Worm (Caenorhabditis elegans) whole organism, L2 larva: ENCODE results near the gene fbl-1.

Experiments
- C34F6.9 ChIP-seq: fragments of 150-350 bp; optimal IDR thresholded peaks from 2 replicates; lab custom pipeline; 2014; ENCODE audit warnings: missing biosample characterization, missing genetic modification characterization
- F13H6.1 ChIP-seq: sonication (generic microtip); optimal IDR thresholded peaks from 2 replicates; lab custom pipeline; 2016; ENCODE audit warnings: missing genetic modification characterization, missing compliant biosample characterization
- ZK546.5 ChIP-seq: sonication (generic microtip); optimal IDR thresholded peaks from 2 replicates; lab custom pipeline; 2017; ENCODE audit warnings: missing biosample characterization, missing genetic modification characterization
- alr-1 ChIP-seq: fragments of 150-350 bp; optimal IDR thresholded peaks from 2 replicates; lab custom pipeline; 2014; ENCODE audit warnings: missing biosample characterization, missing genetic modification characterization
- aly-2 ChIP-seq: fragments of 150-350 bp; optimal IDR thresholded peaks from 2 replicates; lab custom pipeline; 2014; ENCODE audit warnings: missing biosample characterization, missing genetic modification characterization
- ama-1 ChIP-seq: fragments of 150-350 bp; optimal IDR thresholded peaks from 2 replicates; lab custom pipeline; 2018; ENCODE audit warnings: inconsistent platforms
- blmp-1 ChIP-seq: sonication (generic microtip); optimal IDR thresholded peaks from 2 replicates; lab custom pipeline; 2017; ENCODE audit warnings: missing genetic modification characterization, mild to moderate bottlenecking, missing compliant biosample characterization, antibody characterized with exemption, moderate library complexity; ENCODE audit not compliant: insufficient read depth
- ceh-16 ChIP-seq: fragments of 150-350 bp; optimal IDR thresholded peaks from 2 replicates; lab custom pipeline; 2014; ENCODE audit warnings: missing biosample characterization, missing genetic modification characterization
- elt-1 ChIP-seq: fragments of 150-350 bp; optimal IDR thresholded peaks from 2 replicates; lab custom pipeline; 2014; ENCODE audit warnings: missing biosample characterization, missing genetic modification characterization
- fos-1 ChIP-seq: fragments of 150-350 bp; optimal IDR thresholded peaks from 2 replicates; lab custom pipeline; 2014; ENCODE audit warnings: missing biosample characterization, missing genetic modification characterization
- gmeb-1 ChIP-seq: fragments of 150-350 bp; optimal IDR thresholded peaks from 2 replicates; lab custom pipeline; 2014; ENCODE audit warnings: missing biosample characterization, missing genetic modification characterization
- lin-11 ChIP-seq: fragments of 150-350 bp; sonication (generic microtip); optimal IDR thresholded peaks from 2 replicates; lab custom pipeline; 2014; ENCODE audit warnings: missing biosample characterization, missing genetic modification characterization, inconsistent platforms, mixed read lengths
- lin-39 ChIP-seq: fragments of 150-350 bp; optimal IDR thresholded peaks from 2 replicates; lab custom pipeline; 2014; ENCODE audit warnings: missing biosample characterization, missing genetic modification reagents, missing genetic modification characterization
- mab-5 ChIP-seq: fragments of 150-350 bp; optimal IDR thresholded peaks from 2 replicates; lab custom pipeline; 2014; ENCODE audit warnings: missing biosample characterization, missing genetic modification characterization
- mbf-1 ChIP-seq: sonication (generic microtip); optimal IDR thresholded peaks from 2 replicates; lab custom pipeline; 2017; ENCODE audit warnings: missing biosample characterization, missing genetic modification characterization
- mdl-1 ChIP-seq, 2 experiments: fragments of 150-350 bp in 1 of 2; sonication (generic microtip) in 1 of 2; optimal IDR thresholded peaks; 2 replicates each; lab custom pipeline; 2017; ENCODE audit warnings: missing biosample characterization in 2 of 2, missing genetic modification characterization in 2 of 2
- nhr-12 ChIP-seq: fragments of 150-350 bp; optimal IDR thresholded peaks from 2 replicates; lab custom pipeline; 2014; ENCODE audit warnings: missing biosample characterization, missing genetic modification characterization
- nhr-129 ChIP-seq: fragments of 150-350 bp; optimal IDR thresholded peaks from 2 replicates; lab custom pipeline; 2014; ENCODE audit warnings: missing biosample characterization, missing genetic modification characterization
- nhr-21 ChIP-seq: fragments of 150-350 bp; optimal IDR thresholded peaks from 2 replicates; lab custom pipeline; 2014; ENCODE audit warnings: missing biosample characterization, missing genetic modification characterization
- nhr-23 ChIP-seq: fragments of 150-350 bp; optimal IDR thresholded peaks from 2 replicates; lab custom pipeline; 2014; ENCODE audit warnings: missing biosample characterization, missing genetic modification reagents, missing genetic modification characterization
- nhr-25 ChIP-seq: fragments of 150-350 bp; sonication (generic microtip); optimal IDR thresholded peaks from 3 replicates; lab custom pipeline; 2014; ENCODE audit warnings: missing biosample characterization, missing genetic modification characterization
- nhr-6 ChIP-seq: fragments of 150-350 bp; optimal IDR thresholded peaks from 2 replicates; lab custom pipeline; 2014; ENCODE audit warnings: missing biosample characterization, missing genetic modification characterization
- nhr-77 ChIP-seq: fragments of 150-350 bp; optimal IDR thresholded peaks from 2 replicates; lab custom pipeline; 2014; ENCODE audit warnings: missing biosample characterization, missing genetic modification characterization
- peb-1 ChIP-seq: fragments of 150-350 bp; optimal IDR thresholded peaks from 2 replicates; lab custom pipeline; 2014; ENCODE audit warnings: missing biosample characterization, missing genetic modification characterization
- skn-1 ChIP-seq: sonication (generic microtip); optimal IDR thresholded peaks from 2 replicates; lab custom pipeline; 2017; ENCODE audit warnings: missing biosample characterization, missing genetic modification characterization
- sma-9 ChIP-seq, 2 experiments: fragments of 150-350 bp in 1 of 2; sonication (generic microtip) in 1 of 2; optimal IDR thresholded peaks; 2 replicates each; lab custom pipeline; 2014 to 2016; ENCODE audit warnings: missing genetic modification characterization in 2 of 2, mild to moderate bottlenecking in 1 of 2, missing biosample characterization in 1 of 2, missing compliant biosample characterization in 1 of 2, missing genetic modification reagents in 1 of 2, moderate library complexity in 1 of 2
- unc-39 ChIP-seq: fragments of 150-350 bp; optimal IDR thresholded peaks from 2 replicates; lab custom pipeline; 2014; ENCODE audit warnings: missing biosample characterization, missing genetic modification characterization
- zag-1 ChIP-seq: fragments of 150-350 bp; optimal IDR thresholded peaks from 2 replicates; lab custom pipeline; 2014; ENCODE audit warnings: missing biosample characterization, missing genetic modification characterization
- ztf-11 ChIP-seq: sonication (generic microtip); optimal IDR thresholded peaks from 2 replicates; lab custom pipeline; 2017; ENCODE audit warnings: missing biosample characterization, missing genetic modification characterization
- ztf-4 ChIP-seq: fragments of 150-350 bp; optimal IDR thresholded peaks from 2 replicates; lab custom pipeline; 2014; ENCODE audit warnings: missing biosample characterization, missing genetic modification characterization

Gene fbl-1

DNA sequence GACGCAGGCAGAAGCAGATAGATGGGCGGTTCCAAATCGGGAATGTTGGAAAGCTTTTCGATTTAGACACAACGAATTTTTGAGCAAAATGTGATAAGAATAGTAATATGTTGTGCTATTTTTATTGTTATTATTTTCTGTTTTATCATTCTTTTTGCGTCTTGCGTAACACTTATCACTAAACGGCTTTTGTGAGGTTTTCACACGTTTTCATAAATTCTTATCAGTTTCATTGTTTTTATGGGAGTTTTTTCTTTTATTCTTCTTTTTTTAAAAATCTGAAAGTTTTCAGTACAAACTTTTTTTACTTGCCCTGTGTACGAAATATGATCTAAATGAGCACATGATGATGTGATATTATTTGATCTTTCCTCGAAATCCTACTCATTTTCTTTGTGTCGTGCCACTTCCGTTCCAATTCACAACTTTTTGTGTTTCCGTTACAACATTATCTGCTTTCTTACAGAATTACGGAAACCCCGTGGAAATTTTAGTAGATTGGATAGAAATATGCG is at the start of gene fbl-1:
fbl-1 (plus strand) TSS at position 465 of the 515 bp plus-strand sequence.
- TF ChIP-seq nhr-21 (no peak), fos-1 (tag; lab: Kevin White, UChicago) (peak; percentile 45), lin-39 (no peak)

DNA sequence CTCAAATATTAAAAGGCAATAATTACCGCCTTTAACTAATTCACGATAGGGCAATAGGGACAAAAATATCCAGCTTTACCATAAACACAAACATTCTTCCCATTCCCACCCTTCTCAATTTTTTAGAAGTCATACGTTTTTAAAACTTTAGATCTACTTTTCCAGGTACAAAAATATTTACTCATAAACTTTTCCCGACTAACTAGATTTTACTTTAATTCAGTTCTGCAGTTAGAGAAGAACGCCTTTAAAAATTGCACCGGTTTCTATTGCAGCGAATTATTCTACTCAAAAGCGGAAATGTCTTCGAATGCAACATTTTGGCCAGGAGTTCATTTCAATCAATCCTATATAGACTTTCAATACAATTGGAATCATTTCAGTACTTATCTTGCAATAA is 44.3 kb upstream of the fbl-1 start, which contains the start of gene sru-3:
sru-3 (plus strand) TSS at position 301 of the 400 bp plus-strand sequence.
- TF ChIP-seq nhr-6 (no peak), nhr-25 (no peak), peb-1 (tag; lab: Kevin White, UChicago) (no peak), lin-39 (no peak), mdl-1 (tag; optimal IDR thresholded peaks at IDR 0.05; lab: Kevin White, UChicago) (no peak), mbf-1 (tag; lab: Kevin White, UChicago) (no peak)

DNA sequence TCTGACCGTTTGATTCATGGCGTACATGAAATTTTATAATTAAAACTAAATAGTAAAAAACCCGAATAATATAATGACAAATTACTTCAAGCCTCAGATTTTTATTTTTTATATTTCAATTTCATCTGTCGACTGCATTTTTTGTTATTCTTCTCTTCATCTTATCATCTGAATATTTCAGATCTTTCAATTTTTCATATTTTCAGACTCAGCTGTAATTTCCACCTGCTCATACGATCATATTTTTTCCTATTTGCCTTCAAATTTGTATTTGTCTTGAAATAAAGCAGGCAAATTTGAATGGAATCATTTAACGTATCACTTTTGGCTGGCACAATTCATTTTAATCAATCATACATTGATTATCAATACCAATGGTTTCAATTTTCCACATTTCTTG is 42.5 kb upstream of the fbl-1 start, which contains the start of gene sru-4:
sru-4 (plus strand) TSS at position 301 of the 400 bp plus-strand sequence.
- TF ChIP-seq zag-1 (tag; lab: Kevin White, UChicago) (no peak), lin-11 (tag; lab: Kevin White, UChicago) (no peak), fos-1 (tag; lab: Kevin White, UChicago) (no peak), mab-5 (tag; lab: Kevin White, UChicago) (no peak), blmp-1 (tag; lab: Kevin White, UChicago) (no peak), F13H6.1 (tag; lab: Kevin White, UChicago) (no peak), ztf-4 (no peak)

DNA sequence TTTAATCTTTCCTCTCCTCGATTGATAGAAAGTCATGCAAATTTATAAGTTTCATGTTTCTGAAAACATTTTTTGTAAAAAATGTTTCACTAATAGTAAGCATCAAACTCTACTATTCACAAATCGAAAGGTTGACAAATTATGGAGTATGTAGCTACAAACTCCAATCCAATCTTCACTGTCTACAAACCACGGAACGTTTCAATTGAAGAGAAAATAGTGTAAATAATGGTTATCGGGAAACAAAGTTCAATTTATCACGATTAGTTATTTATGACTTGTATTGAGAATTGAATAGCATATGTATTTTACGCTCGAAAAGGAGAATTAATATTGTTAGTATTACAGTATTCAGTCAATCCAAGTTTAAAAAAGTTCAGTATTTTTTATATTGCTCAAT is 41.0 kb upstream of the fbl-1 start:
- TF ChIP-seq ztf-11 (tag; lab: Kevin White, UChicago) = no peak
- TF ChIP-seq ZK546.5 = no peak
- no peak for TF ChIP-seq ceh-16 (tag; lab: Kevin White, UChicago)
- no peak for TF ChIP-seq skn-1
- no peak for TF ChIP-seq nhr-21
- TF ChIP-seq, all 48 proteins: peak for 0

DNA sequence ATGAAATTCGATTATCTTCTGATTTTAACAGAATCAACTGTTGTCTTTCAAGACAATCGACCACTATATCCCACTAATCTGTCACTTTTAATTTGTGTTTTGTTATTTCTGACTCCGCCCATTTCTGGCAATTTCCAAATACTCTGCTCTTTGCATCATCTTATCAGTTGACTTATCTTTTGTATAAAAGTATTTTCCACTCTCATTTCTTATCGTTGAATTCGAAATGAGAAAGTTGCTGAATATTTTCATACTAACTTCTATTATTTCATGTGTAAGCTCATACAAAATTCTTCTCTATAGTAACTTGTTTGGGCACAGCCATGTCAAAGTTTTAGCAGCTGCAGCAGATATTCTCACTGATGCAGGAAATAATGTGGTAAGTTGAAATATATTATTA is 40.5 kb upstream of the fbl-1 start, which contains the start of gene ugt-21:
ugt-21 (plus strand) TSS at position 212 of the 400 bp plus-strand sequence.
- TF ChIP-seq sma-9 (GFP tag; optimal IDR thresholded peaks at IDR 0.05; lab: Kevin White, UChicago) = peak; percentile 31
- TF ChIP-seq sma-9 (tag; optimal IDR thresholded peaks at IDR 0.05; lab: Kevin White, UChicago) = no peak
- no peak for TF ChIP-seq aly-2 (tag; lab: Kevin White, UChicago)
- no peak for TF ChIP-seq unc-39 (tag; lab: Kevin White, UChicago)
- no peak for TF ChIP-seq nhr-25

DNA sequence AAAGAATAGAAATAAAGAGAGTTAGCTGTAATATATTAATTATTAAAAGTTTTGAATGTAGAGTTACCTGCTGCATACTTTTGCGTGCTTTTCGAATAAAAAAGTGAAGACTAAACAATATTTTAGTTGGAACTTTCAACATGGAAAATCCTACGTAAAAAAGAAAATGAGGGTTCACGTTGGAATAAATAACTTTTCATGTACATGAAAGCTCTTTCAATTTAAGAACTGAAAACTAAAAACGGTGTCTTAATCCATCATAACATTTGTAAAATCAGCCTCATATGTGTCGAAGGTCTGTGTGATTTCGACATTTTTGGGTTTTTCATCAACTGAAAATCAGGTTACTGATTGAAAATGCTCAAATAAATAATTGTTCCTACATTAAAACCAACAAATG is 34.4 kb upstream of the fbl-1 start, which contains the start of gene ttr-9:
ttr-9 (minus strand) TSS at position 101 of the 400 bp plus-strand sequence.
- TF ChIP-seq unc-39 (tag; lab: Kevin White, UChicago) = no peak
- TF ChIP-seq elt-1 (tag; lab: Kevin White, UChicago) = no peak
- no peak for TF ChIP-seq alr-1 (tag; lab: Kevin White, UChicago)
- no peak for TF ChIP-seq nhr-21
- TF ChIP-seq nhr-12 (tag; lab: Kevin White, UChicago) = no peak
- no peak for TF ChIP-seq nhr-6
- TF ChIP-seq, all 48 proteins: peak for 0

DNA sequence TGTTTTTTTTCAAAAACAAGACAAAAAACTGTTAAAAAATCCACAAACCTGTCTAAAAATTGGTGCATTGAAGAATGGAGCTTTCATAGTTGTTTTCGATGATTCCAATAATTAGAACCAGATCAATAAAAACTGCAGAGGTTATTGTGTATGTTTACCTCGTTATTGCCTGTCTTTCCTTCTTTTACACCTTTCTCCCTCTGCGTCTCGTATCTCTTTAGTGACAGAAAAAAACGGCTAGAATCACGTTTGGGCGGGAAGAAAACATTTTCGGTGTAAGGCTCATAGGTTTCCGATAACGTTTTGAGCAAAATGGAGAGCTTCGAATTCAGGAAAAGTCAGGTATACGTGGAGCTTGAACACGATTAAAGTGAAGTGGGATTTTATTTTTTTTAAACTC is 32.0 kb upstream of the fbl-1 start, which contains the start of gene ethe-1:
ethe-1 (minus strand) TSS at position 150 of the 400 bp plus-strand sequence.
- peak; percentile 3 for TF ChIP-seq C34F6.9
- no peak for TF ChIP-seq lin-11 (tag; lab: Kevin White, UChicago)
- TF ChIP-seq gmeb-1 (tag; lab: Kevin White, UChicago) = no peak
- TF ChIP-seq unc-39 (tag; lab: Kevin White, UChicago) = no peak
- TF ChIP-seq nhr-21 = no peak
- no peak for TF ChIP-seq nhr-77 (tag; lab: Kevin White, UChicago)
- no peak for TF ChIP-seq ama-1 (lab: Kevin White, UChicago)
- TF ChIP-seq nhr-129 (tag; lab: Kevin White, UChicago) = peak; percentile 58
- TF ChIP-seq nhr-23 (tag; lab: Kevin White, UChicago) = no peak
